Worm (Caenorhabditis elegans): ENCODE data around the gene hot-7.
A peak's percentile ranks its signal among the peaks of the same experiment; 100 is the strongest.

hot-7 gene

ce11 chrII:14247227-14247626 lies 36.0 kb downstream of the hot-7 start:
- TF ChIP-seq snpc-4 (tag; optimal IDR thresholded peaks at IDR 0.05) (no peak), ZK546.5 (tag; optimal IDR thresholded peaks at IDR 0.05) (no peak), lin-39 (tag; optimal IDR thresholded peaks at IDR 0.05) (no peak), egl-27 (tag; optimal IDR thresholded peaks at IDR 0.05) (no peak), fkh-10 (GFP tag; optimal IDR thresholded peaks at IDR 0.05) (no peak), mdl-1 (tag; optimal IDR thresholded peaks at IDR 0.05) (no peak)

- TF ChIP-seq nhr-25 (tag; optimal IDR thresholded peaks at IDR 0.05): peak; percentile 87
- no peak for TF ChIP-seq nhr-43 (tag; optimal IDR thresholded peaks at IDR 0.05; ENCODE audit: poor library complexity, severe bottlenecking)
- TF ChIP-seq fos-1 (tag; optimal IDR thresholded peaks at IDR 0.05): no peak
- no peak for TF ChIP-seq ztf-4 (tag; optimal IDR thresholded peaks at IDR 0.05)
- TF ChIP-seq egl-27 (tag; optimal IDR thresholded peaks at IDR 0.05): no peak
- no peak for TF ChIP-seq nhr-67 (tag; optimal IDR thresholded peaks at IDR 0.05)
- no peak for TF ChIP-seq lsy-12 (tag; optimal IDR thresholded peaks at IDR 0.05)
- no peak for TF ChIP-seq lin-39 (tag; optimal IDR thresholded peaks at IDR 0.05)
- peak; percentile 42 for TF ChIP-seq pha-4 (tag; optimal IDR thresholded peaks at IDR 0.05)
- TF ChIP-seq ztf-11 (tag; optimal IDR thresholded peaks at IDR 0.05): no peak
- TF ChIP-seq nfya-1 (tag; optimal IDR thresholded peaks at IDR 0.05; ENCODE audit: insufficient read depth): peak; percentile 19
- no peak for TF ChIP-seq nhr-237 (tag; optimal IDR thresholded peaks at IDR 0.05)
- TF ChIP-seq nhr-76 (tag; optimal IDR thresholded peaks at IDR 0.05): no peak
- TF ChIP-seq nhr-28 (tag; optimal IDR thresholded peaks at IDR 0.05): no peak
- TF ChIP-seq nhr-77 (tag; optimal IDR thresholded peaks at IDR 0.05): no peak
- no peak for TF ChIP-seq elt-1 (tag; optimal IDR thresholded peaks at IDR 0.05)
- TF ChIP-seq nhr-11 (tag; optimal IDR thresholded peaks at IDR 0.05): no peak
- peak; percentile 46 for TF ChIP-seq jun-1 (tag; optimal IDR thresholded peaks at IDR 0.05)
- TF ChIP-seq unc-39 (tag; optimal IDR thresholded peaks at IDR 0.05): no peak
- peak; percentile 42 for TF ChIP-seq snpc-4 (tag; optimal IDR thresholded peaks at IDR 0.05)
- TF ChIP-seq sea-2 (GFP tag; optimal IDR thresholded peaks at IDR 0.05): peak; percentile 9
- no peak for TF ChIP-seq aly-2 (tag; optimal IDR thresholded peaks at IDR 0.05)
- TF ChIP-seq nhr-23 (tag; optimal IDR thresholded peaks at IDR 0.05): no peak
- peak; percentile 52 for TF ChIP-seq pqm-1 (tag; optimal IDR thresholded peaks at IDR 0.05)
- TF ChIP-seq elt-3 (tag; optimal IDR thresholded peaks at IDR 0.05): no peak
- peak; percentile 69 for TF ChIP-seq elt-2 (tag; optimal IDR thresholded peaks at IDR 0.05)
- no peak for TF ChIP-seq ZK546.5 (tag; optimal IDR thresholded peaks at IDR 0.05)
Observed at ce11 chrII:14247748-14248502, 36.7 kb downstream of the hot-7 start.

ce11 chrII:14249489-14249888 lies 38.3 kb downstream of the hot-7 start:
- no peak for TF ChIP-seq fkh-10 (GFP tag; optimal IDR thresholded peaks at IDR 0.05)
- peak; percentile 47 for TF ChIP-seq snpc-4 (tag; optimal IDR thresholded peaks at IDR 0.05)
- peak; percentile 70 for TF ChIP-seq mdl-1 (tag; optimal IDR thresholded peaks at IDR 0.05)
- TF ChIP-seq fkh-2 (tag; optimal IDR thresholded peaks at IDR 0.05): no peak
- peak; percentile 18 for TF ChIP-seq lin-15B (tag; optimal IDR thresholded peaks at IDR 0.05)
- peak; percentile 38 for TF ChIP-seq elt-2 (tag; optimal IDR thresholded peaks at IDR 0.05)
- TF ChIP-seq nhr-12 (tag; optimal IDR thresholded peaks at IDR 0.05): no peak
- TF ChIP-seq pha-4 (tag; optimal IDR thresholded peaks at IDR 0.05): peak; percentile 45
- TF ChIP-seq hmg-11 (tag; optimal IDR thresholded peaks at IDR 0.05): peak; percentile 75
- TF ChIP-seq ceh-28 (tag; optimal IDR thresholded peaks at IDR 0.05): peak; percentile 51
- peak; percentile 43 for TF ChIP-seq nhr-25 (tag; optimal IDR thresholded peaks at IDR 0.05)
- no peak for TF ChIP-seq pqm-1 (tag; optimal IDR thresholded peaks at IDR 0.05)
- TF ChIP-seq nfya-1 (tag; optimal IDR thresholded peaks at IDR 0.05; ENCODE audit: insufficient read depth): peak; percentile 62
- peak; percentile 20 for TF ChIP-seq lin-39 (tag; optimal IDR thresholded peaks at IDR 0.05)
- TF ChIP-seq nhr-28 (tag; optimal IDR thresholded peaks at IDR 0.05): no peak
- no peak for TF ChIP-seq egl-27 (tag; optimal IDR thresholded peaks at IDR 0.05)

ce11 chrII:14250147-14250965 lies 39.1 kb downstream of the hot-7 start, which contains the start of gene hmg-1.1:
hmg-1.1 (plus strand) TSS chrII:14250695.
- TF ChIP-seq nhr-12 (tag; optimal IDR thresholded peaks at IDR 0.05) (no peak), egl-5 (tag; optimal IDR thresholded peaks at IDR 0.05) (peak; percentile 0), mml-1 (tag; optimal IDR thresholded peaks at IDR 0.05) (no peak), nhr-237 (tag; optimal IDR thresholded peaks at IDR 0.05) (no peak), fkh-10 (GFP tag; optimal IDR thresholded peaks at IDR 0.05) (no peak), sea-2 (GFP tag; optimal IDR thresholded peaks at IDR 0.05) (peak; percentile 40), tbx-2 (tag; optimal IDR thresholded peaks at IDR 0.05) (peak; percentile 17), snpc-4 (tag; optimal IDR thresholded peaks at IDR 0.05) (peak; percentile 58), ceh-9 (tag; optimal IDR thresholded peaks at IDR 0.05) (no peak), nfya-1 (tag; optimal IDR thresholded peaks at IDR 0.05; ENCODE audit: insufficient read depth) (peak; percentile 85), elt-2 (tag; optimal IDR thresholded peaks at IDR 0.05) (peak; percentile 71), lin-15B (tag; optimal IDR thresholded peaks at IDR 0.05) (peak; percentile 59), nhr-25 (tag; optimal IDR thresholded peaks at IDR 0.05) (peak; percentile 60), nhr-23 (tag; optimal IDR thresholded peaks at IDR 0.05) (peak; percentile 66), nhr-76 (tag; optimal IDR thresholded peaks at IDR 0.05) (no peak), ztf-11 (tag; optimal IDR thresholded peaks at IDR 0.05) (no peak), fos-1 (tag; optimal IDR thresholded peaks at IDR 0.05) (no peak), nhr-11 (tag; optimal IDR thresholded peaks at IDR 0.05) (no peak), R02D3.7 (tag; optimal IDR thresholded peaks at IDR 0.05) (peak; percentile 35), ceh-82 (tag; optimal IDR thresholded peaks at IDR 0.05) (no peak), elt-3 (tag; optimal IDR thresholded peaks at IDR 0.05) (peak in 1 of 3 experiments; percentile 17), ceh-28 (tag; optimal IDR thresholded peaks at IDR 0.05) (no peak), elt-1 (tag; optimal IDR thresholded peaks at IDR 0.05) (peak; percentile 18), jun-1 (tag; optimal IDR thresholded peaks at IDR 0.05) (peak; percentile 59), ama-1 (optimal IDR thresholded peaks at IDR 0.05) (peak; percentile 57)
